Worm (Caenorhabditis elegans) whole organism, L4 larva: ENCODE data around the gene unc-24.
A peak's percentile ranks its signal among the peaks of the same experiment; 100 is the strongest.

ENCODE experiments used
- F37D6.2 ChIP-seq: sonication (generic microtip); optimal IDR thresholded peaks from 2 replicates; lab custom pipeline; 2016; ENCODE audit warnings: mild to moderate bottlenecking, missing genetic modification characterization, missing compliant biosample characterization
- F49E8.2 ChIP-seq: sonication (generic microtip); optimal IDR thresholded peaks from 2 replicates; lab custom pipeline; 2016; ENCODE audit warnings: missing compliant biosample characterization, mild to moderate bottlenecking, missing genetic modification characterization, borderline replicate concordance
- R02D3.7 ChIP-seq: fragments of 150-350 bp; sonication (generic microtip); optimal IDR thresholded peaks from 3 replicates; lab custom pipeline; 2014; ENCODE audit warnings: missing biosample characterization, missing genetic modification characterization
- T20F7.1 ChIP-seq: fragments of 200-800 bp; sonication (Bioruptor generic); optimal IDR thresholded peaks from 2 replicates; lab custom pipeline; 2018; ENCODE audit warnings: mild to moderate bottlenecking, missing genetic modification characterization, missing compliant biosample characterization
- T26A8.4 ChIP-seq: fragments of 200-800 bp; sonication (Bioruptor generic); IDR thresholded peaks from 2 replicates; pipeline ENCODE4 v1.3.6; 2022; ENCODE audit warnings: missing genetic modification characterization, missing compliant biosample characterization
- Y105C5A.15 ChIP-seq: fragments of 200-800 bp; sonication (Bioruptor generic); IDR thresholded peaks from 2 replicates; pipeline ENCODE4 v1.3.6; 2022; ENCODE audit warnings: missing genetic modification characterization, missing compliant biosample characterization
- Y48G9A.11 ChIP-seq: fragments of 200-800 bp; sonication (Bioruptor generic); IDR thresholded peaks from 2 replicates; pipeline ENCODE4 v1.3.6; 2022; ENCODE audit warnings: missing genetic modification reagents, missing genetic modification characterization, missing compliant biosample characterization
- Y75B8A.6 ChIP-seq: fragments of 200-800 bp; sonication (Bioruptor generic); IDR thresholded peaks from 2 replicates; pipeline ENCODE4 v1.3.6; 2022; ENCODE audit warnings: missing genetic modification reagents, missing genetic modification characterization, missing compliant biosample characterization
- aha-1 ChIP-seq: fragments of 150-350 bp; peaks from one replicate; lab custom pipeline; 2014; ENCODE audit warnings: missing biosample characterization, missing genetic modification characterization
- ama-1 ChIP-seq: fragments of 150-350 bp; optimal IDR thresholded peaks from 2 replicates; lab custom pipeline; 2014; ENCODE audit warnings: inconsistent platforms, mixed read lengths
- arid-1 ChIP-seq: fragments of 200-800 bp; sonication (Bioruptor generic); conservative IDR thresholded peaks from 2 replicates; pipeline ENCODE4 v1.3.6; 2022; ENCODE audit warnings: missing genetic modification reagents, missing genetic modification characterization, missing compliant biosample characterization
- ctbp-1 ChIP-seq: fragments of 200-800 bp; sonication (Bioruptor generic); IDR thresholded peaks from 2 replicates; pipeline ENCODE4 v1.3.6; 2022; ENCODE audit warnings: missing genetic modification reagents, missing genetic modification characterization, missing compliant biosample characterization
- daf-16 ChIP-seq, 3 experiments: sonication (generic microtip); optimal IDR thresholded peaks; 2 replicates each; lab custom pipeline; 2016 to 2017; ENCODE audit warnings: missing genetic modification characterization in 3 of 3, missing genetic modification reagents in 3 of 3, mild to moderate bottlenecking in 2 of 3, missing compliant biosample characterization in 2 of 3, missing biosample characterization in 1 of 3, moderate library complexity in 1 of 3
- dmd-8 ChIP-seq: fragments of 200-800 bp; sonication (Bioruptor generic); IDR thresholded peaks from 2 replicates; pipeline ENCODE4 v1.3.6; 2022; ENCODE audit warnings: missing genetic modification characterization, missing compliant biosample characterization
- dpl-1 ChIP-seq: fragments of 150-350 bp; optimal IDR thresholded peaks from 2 replicates; lab custom pipeline; 2014; ENCODE audit warnings: missing biosample characterization, missing genetic modification reagents, missing genetic modification characterization
- duxl-1 ChIP-seq: sonication (generic microtip); optimal IDR thresholded peaks from 2 replicates; lab custom pipeline; 2016; ENCODE audit warnings: mild to moderate bottlenecking, missing genetic modification characterization, moderate library complexity, missing compliant biosample characterization; ENCODE audit not compliant: poor library complexity
- dve-1 ChIP-seq: sonication (generic microtip); optimal IDR thresholded peaks from 2 replicates; lab custom pipeline; 2017; ENCODE audit warnings: antibody characterized with exemption, mild to moderate bottlenecking, missing genetic modification characterization, missing compliant biosample characterization; ENCODE audit not compliant: insufficient read depth
- egl-43 ChIP-seq: fragments of 200-800 bp; sonication (Bioruptor generic); IDR thresholded peaks from 2 replicates; pipeline ENCODE4 v1.3.6; 2022; ENCODE audit warnings: missing genetic modification reagents, missing genetic modification characterization, missing compliant biosample characterization
- gei-8 ChIP-seq: fragments of 200-800 bp; sonication (Bioruptor generic); optimal IDR thresholded peaks from 2 replicates; lab custom pipeline; 2018; ENCODE audit warnings: mild to moderate bottlenecking, missing genetic modification characterization, missing compliant biosample characterization
- hlh-30 ChIP-seq: sonication (generic microtip); optimal IDR thresholded peaks from 2 replicates; lab custom pipeline; 2017; ENCODE audit warnings: antibody characterized with exemption, mild to moderate bottlenecking, missing genetic modification characterization, missing compliant biosample characterization; ENCODE audit not compliant: insufficient read depth
- jun-1 ChIP-seq: fragments of 150-350 bp; optimal IDR thresholded peaks from 2 replicates; lab custom pipeline; 2014; ENCODE audit warnings: missing biosample characterization, missing genetic modification reagents, missing genetic modification characterization
- lin-1 ChIP-seq: fragments of 200-800 bp; sonication (Bioruptor generic); IDR thresholded peaks from 2 replicates; pipeline ENCODE4 v1.3.6; 2022; ENCODE audit warnings: missing genetic modification reagents, missing genetic modification characterization, missing compliant biosample characterization
- lin-13 ChIP-seq: fragments of 150-350 bp; optimal IDR thresholded peaks from 2 replicates; lab custom pipeline; 2014; ENCODE audit warnings: missing biosample characterization, missing genetic modification reagents, missing genetic modification characterization
- lin-38 ChIP-seq: fragments of 200-800 bp; sonication (Bioruptor generic); IDR thresholded peaks from 2 replicates; pipeline ENCODE4 v1.3.6; 2022; ENCODE audit warnings: missing genetic modification reagents, missing genetic modification characterization, missing compliant biosample characterization
- lsy-2 ChIP-seq, 2 experiments: fragments of 150-350 bp in 1 of 2; sonication (generic microtip) in 1 of 2; optimal IDR thresholded peaks; 2 replicates each; lab custom pipeline; 2014 to 2017; ENCODE audit warnings: missing biosample characterization in 2 of 2, missing genetic modification characterization in 2 of 2
- mdl-1 ChIP-seq, 2 experiments: fragments of 150-350 bp in 1 of 2; sonication (generic microtip) in 1 of 2; optimal IDR thresholded peaks; 2 replicates each; lab custom pipeline; 2014 to 2017; ENCODE audit warnings: missing biosample characterization in 2 of 2, missing genetic modification characterization in 2 of 2
- mxl-2 ChIP-seq: fragments of 200-800 bp; sonication (Bioruptor generic); conservative IDR thresholded peaks from 2 replicates; pipeline ENCODE4 v1.3.6; 2022; ENCODE audit warnings: missing genetic modification reagents, missing genetic modification characterization, missing compliant biosample characterization
- nhr-11 ChIP-seq: fragments of 150-350 bp; optimal IDR thresholded peaks from 2 replicates; lab custom pipeline; 2014; ENCODE audit warnings: missing biosample characterization, missing genetic modification characterization
- nhr-77 ChIP-seq: fragments of 150-350 bp; optimal IDR thresholded peaks from 2 replicates; lab custom pipeline; 2014; ENCODE audit warnings: missing biosample characterization, missing genetic modification characterization
- pha-4 ChIP-seq, 2 experiments: fragments of 150-350 bp in 1 of 2; fragments of 200-800 bp in 1 of 2; sonication (Bioruptor generic) in 1 of 2; IDR thresholded peaks in 1 of 2; optimal IDR thresholded peaks in 1 of 2; 2 replicates each; pipeline versions ENCODE4 v1.3.6 to Lab custom; 2014 to 2022; ENCODE audit warnings: missing genetic modification characterization in 2 of 2, missing genetic modification reagents in 2 of 2, missing biosample characterization in 1 of 2, missing compliant biosample characterization in 1 of 2
- php-3 ChIP-seq: fragments of 200-800 bp; sonication (Bioruptor generic); IDR thresholded peaks from 2 replicates; pipeline ENCODE4 v1.3.6; 2022; ENCODE audit warnings: missing genetic modification reagents, missing genetic modification characterization, missing compliant biosample characterization
- set-16 ChIP-seq: fragments of 200-800 bp; sonication (Bioruptor generic); IDR thresholded peaks from 2 replicates; pipeline ENCODE4 v1.3.6; 2022; ENCODE audit warnings: missing genetic modification reagents, missing genetic modification characterization, missing compliant biosample characterization
- snpc-1.2 ChIP-seq: fragments of 200-800 bp; sonication (Bioruptor generic); IDR thresholded peaks from 2 replicates; pipeline ENCODE4 v1.3.6; 2022; ENCODE audit warnings: missing genetic modification reagents, missing genetic modification characterization, missing compliant biosample characterization
- unc-130 ChIP-seq: sonication (generic microtip); optimal IDR thresholded peaks from 2 replicates; lab custom pipeline; 2016; ENCODE audit warnings: missing genetic modification reagents, missing genetic modification characterization, missing compliant biosample characterization
- unc-62 ChIP-seq, 3 experiments: fragments of 150-350 bp in 1 of 3; sonication (generic microtip); optimal IDR thresholded peaks in 2 of 3; peaks in 1 of 3; 1 replicate in 1 of 3; 2 replicates in 2 of 3; lab custom pipeline; 2014 to 2017; ENCODE audit warnings: missing biosample characterization in 3 of 3, missing genetic modification characterization in 3 of 3, missing genetic modification reagents in 3 of 3, missing genotype in 1 of 3
- zag-1 ChIP-seq: fragments of 150-350 bp; optimal IDR thresholded peaks from 2 replicates; lab custom pipeline; 2014; ENCODE audit warnings: missing biosample characterization, missing genetic modification characterization
- zfp-2 ChIP-seq: sonication (generic microtip); optimal IDR thresholded peaks from 2 replicates; lab custom pipeline; 2016; ENCODE audit warnings: mild to moderate bottlenecking, missing genetic modification characterization, missing compliant biosample characterization

unc-24 gene

ce11 chrIV:7955849-7956248 lies 23.8 kb upstream of the unc-24 start, which contains the start of gene ceh-19:
ceh-19 (minus strand) TSS chrIV:7955949.
- no peak for TF ChIP-seq hlh-30 (tag; lab: Kevin White, UChicago)
- peak; percentile 57 for TF ChIP-seq aha-1 (tag; lab: Kevin White, UChicago)

- TF ChIP-seq php-3 = peak; percentile 74
- peak; percentile 43 for TF ChIP-seq dve-1
- TF ChIP-seq arid-1 (GFP tag; lab: Robert Waterston, UW) = no peak
- no peak for TF ChIP-seq daf-16 (GFP tag; optimal IDR thresholded peaks at IDR 0.05; lab: Kevin White, UChicago)
- peak; percentile 61 for TF ChIP-seq daf-16 (tag; optimal IDR thresholded peaks at IDR 0.05; lab: Kevin White, UChicago)
Measured at ce11 chrIV:7956643-7957317, 22.9 kb upstream of the unc-24 start, which contains the start of gene csr-1. csr-1 (plus strand) TSS chrIV:7957267.

DNA sequence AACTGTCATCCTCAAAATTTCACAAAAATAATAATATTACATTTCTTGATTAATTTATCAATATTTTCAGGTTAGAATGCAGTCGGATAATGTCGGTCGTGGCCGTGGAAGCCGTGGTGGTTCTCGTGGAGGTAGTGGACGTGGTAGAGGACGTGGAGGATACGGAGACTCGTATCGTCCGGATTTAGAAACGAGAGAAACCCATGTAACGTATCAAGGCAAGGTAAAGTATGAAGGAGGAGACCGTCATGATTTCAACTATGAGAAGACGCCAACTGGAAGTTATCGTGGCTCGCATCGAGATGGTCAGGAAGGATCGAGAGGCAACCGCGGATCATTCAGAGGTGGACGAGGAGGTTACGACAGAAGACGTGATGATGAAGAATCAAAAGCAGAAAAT lies 22.2 kb upstream of the unc-24 start, which contains the start of gene frpr-10:
frpr-10 (plus strand) TSS at position 301 of the 400 bp plus-strand sequence.
- TF ChIP-seq egl-43 (GFP tag; lab: Robert Waterston, UW) (0 out of 2 replicates have a peak, but pooled peaks have one; percentile 27), zfp-2 (tag; lab: Kevin White, UChicago) (no peak), unc-62 (GFP tag; optimal IDR thresholded peaks at IDR 0.05 in 1 of 2; lab: Kevin White, UChicago) (peak in 1 of 2 experiments; percentile 45), unc-62 (tag; optimal IDR thresholded peaks at IDR 0.05; lab: Kevin White, UChicago) (no peak), set-16 (GFP tag; lab: Robert Waterston, UW) (0 out of 2 replicates have a peak, but pooled peaks have one; percentile 14)

DNA sequence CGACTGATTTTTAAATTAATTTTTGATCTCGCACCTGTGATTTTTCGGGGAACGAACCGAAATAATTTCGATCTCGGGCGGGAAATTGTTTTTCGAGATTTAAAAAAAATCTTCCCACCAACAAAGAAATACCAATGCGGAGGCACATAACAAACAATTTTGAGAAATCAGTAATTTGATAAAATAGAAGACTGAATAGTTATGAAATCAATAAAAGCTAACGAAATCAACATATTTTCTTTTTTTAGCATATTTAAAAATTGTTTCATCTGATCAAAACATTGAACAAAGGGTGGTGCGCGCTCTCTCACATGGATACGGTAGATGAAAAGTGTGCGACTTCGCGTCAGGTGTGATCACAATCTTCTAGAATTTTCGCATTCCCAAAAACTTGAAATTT lies 21.6 kb upstream of the unc-24 start:
- TF ChIP-seq lin-38 (GFP tag; lab: Robert Waterston, UW) (peak; percentile 30; the same call in 1 of the 2 replicates), lsy-2 (tag; optimal IDR thresholded peaks at IDR 0.05; lab: Kevin White, UChicago) (peak in 1 of 2 experiments; percentile 26), aha-1 (tag; lab: Kevin White, UChicago) (no peak), unc-130 (GFP tag; lab: Kevin White, UChicago) (peak; percentile 75), mdl-1 (tag; optimal IDR thresholded peaks at IDR 0.05; lab: Kevin White, UChicago) (no peak), F49E8.2 (tag; lab: Kevin White, UChicago) (peak; percentile 34), Y48G9A.11 (GFP tag; lab: Robert Waterston, UW) (peak; percentile 67)

DNA sequence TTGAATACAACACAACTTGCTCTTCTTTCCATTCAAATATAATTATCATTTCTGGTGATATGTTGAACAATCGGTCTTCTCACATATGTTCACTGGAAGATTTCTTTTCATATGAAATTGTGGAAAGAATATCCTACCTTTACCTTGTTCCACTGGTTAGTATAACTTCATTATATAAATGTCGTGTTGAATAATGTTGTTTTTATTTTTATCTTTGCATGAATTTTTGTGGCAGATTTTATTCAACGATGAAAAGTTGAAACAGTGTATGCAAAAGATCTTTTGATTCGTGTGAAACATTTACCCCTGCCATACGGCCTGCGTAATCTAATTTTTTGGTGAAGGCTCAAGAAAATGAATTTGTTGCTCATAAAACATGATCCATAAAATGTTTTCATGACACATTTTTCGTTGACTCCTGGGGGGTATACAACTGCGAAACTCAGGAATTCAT lies 17.8 kb upstream of the unc-24 start:
- TF ChIP-seq zag-1 (tag; lab: Kevin White, UChicago) (no peak), nhr-77 (tag; lab: Kevin White, UChicago) (no peak), arid-1 (GFP tag; lab: Robert Waterston, UW) (peak; percentile 52; the same call in 1 of the 2 replicates), nhr-11 (no peak), jun-1 (tag; lab: Kevin White, UChicago) (no peak), F37D6.2 (no peak), T20F7.1 (GFP tag; lab: Kevin White, UChicago) (no peak), R02D3.7 (no peak), lin-1 (GFP tag; lab: Robert Waterston, UW) (no peak), ama-1 (lab: Kevin White, UChicago) (peak; percentile 49), dmd-8 (GFP tag; lab: Robert Waterston, UW) (0 out of 2 replicates have a peak, but pooled peaks have one; percentile 21), T26A8.4 (GFP tag; lab: Robert Waterston, UW) (no peak), lin-13 (peak; percentile 27), snpc-1.2 (GFP tag; lab: Robert Waterston, UW) (peak; percentile 75; the same call in 1 of the 2 replicates), Y48G9A.11 (GFP tag; lab: Robert Waterston, UW) (0 out of 2 replicates have a peak, but pooled peaks have one; percentile 48), F49E8.2 (tag; lab: Kevin White, UChicago) (peak; percentile 94), Y75B8A.6 (GFP tag; lab: Robert Waterston, UW) (no peak), ctbp-1 (peak; percentile 28; the same call in 1 of the 2 replicates), mxl-2 (GFP tag; lab: Robert Waterston, UW) (no peak), pha-4 (GFP tag; IDR thresholded peaks at IDR 0.05; lab: Robert Waterston, UW) (peak; percentile 67; the same call in 1 of the 2 replicates), pha-4 (tag; optimal IDR thresholded peaks at IDR 0.05; lab: Kevin White, UChicago) (no peak), duxl-1 (tag; lab: Kevin White, UChicago) (peak; percentile 60), gei-8 (GFP tag; lab: Kevin White, UChicago) (peak; percentile 6), dpl-1 (GFP tag; lab: Kevin White, UChicago) (no peak), Y105C5A.15 (GFP tag; lab: Robert Waterston, UW) (0 out of 2 replicates have a peak, but pooled peaks have one; percentile 64), lin-38 (GFP tag; lab: Robert Waterston, UW) (peak; percentile 75), unc-130 (GFP tag; lab: Kevin White, UChicago) (peak; percentile 73)
